Worm (Caenorhabditis elegans) whole organism, L1 larva: ENCODE results near the gene cdgs-1.
A peak's percentile ranks its signal among the peaks of the same experiment; 100 is the strongest.

ENCODE experiments used
- alr-1 ChIP-seq: fragments of 200-800 bp; sonication (Bioruptor generic); optimal IDR thresholded peaks from 2 replicates; lab custom pipeline; 2018; ENCODE audit warnings: borderline replicate concordance, mild to moderate bottlenecking, missing genetic modification characterization, missing compliant biosample characterization
- blmp-1 ChIP-seq: fragments of 150-350 bp; optimal IDR thresholded peaks from 2 replicates; lab custom pipeline; 2014; ENCODE audit warnings: missing biosample characterization, missing genetic modification characterization
- ceh-63 ChIP-seq: fragments of 200-800 bp; sonication (Bioruptor generic); optimal IDR thresholded peaks from 2 replicates; lab custom pipeline; 2018; ENCODE audit warnings: mild to moderate bottlenecking, missing genetic modification characterization, missing compliant biosample characterization
- ceh-88 ChIP-seq: fragments of 200-800 bp; sonication (Bioruptor generic); IDR thresholded peaks from 2 replicates; pipeline ENCODE4 v1.3.6; 2022; ENCODE audit warnings: missing genetic modification characterization, missing compliant biosample characterization
- efl-1 ChIP-seq, 4 experiments: fragments of 150-350 bp; optimal IDR thresholded peaks in 3 of 4; peaks in 1 of 4; 1 replicate in 1 of 4; 2 replicates in 3 of 4; lab custom pipeline; 2014; ENCODE audit warnings: missing biosample characterization in 2 of 4, missing genetic modification characterization in 2 of 4, missing genetic modification reagents in 2 of 4
- egl-27 ChIP-seq, 2 experiments: fragments of 150-350 bp in 1 of 2; sonication (generic microtip); optimal IDR thresholded peaks; 3 replicates each; lab custom pipeline; 2017 to 2018; ENCODE audit warnings: missing biosample characterization in 2 of 2, missing genetic modification characterization in 2 of 2, missing genetic modification reagents in 2 of 2
- elt-2 ChIP-seq: sonication (generic microtip); optimal IDR thresholded peaks from 2 replicates; lab custom pipeline; 2016; ENCODE audit warnings: missing genetic modification characterization, mild to moderate bottlenecking, inconsistent platforms, missing compliant biosample characterization, missing genetic modification reagents
- elt-3 ChIP-seq, 6 experiments: fragments of 150-350 bp in 1 of 6; sonication (generic microtip); optimal IDR thresholded peaks; 2 replicates each; lab custom pipeline; 2017 to 2018; ENCODE audit warnings: missing biosample characterization in 6 of 6, missing genetic modification characterization in 6 of 6, inconsistent platforms in 1 of 6
- fkh-8 ChIP-seq: sonication (generic microtip); optimal IDR thresholded peaks from 2 replicates; lab custom pipeline; 2016; ENCODE audit warnings: mild to moderate bottlenecking, missing genetic modification characterization, missing compliant biosample characterization
- hpl-2 ChIP-seq: fragments of 150-350 bp; optimal IDR thresholded peaks from 2 replicates; lab custom pipeline; 2014; ENCODE audit warnings: missing biosample characterization, missing genetic modification reagents, missing genetic modification characterization
- irx-1 ChIP-seq: sonication (generic microtip); optimal IDR thresholded peaks from 2 replicates; lab custom pipeline; 2016; ENCODE audit warnings: missing genetic modification characterization, missing compliant biosample characterization
- lin-13 ChIP-seq: fragments of 150-350 bp; optimal IDR thresholded peaks from 2 replicates; lab custom pipeline; 2014; ENCODE audit warnings: missing biosample characterization, missing genetic modification reagents, missing genetic modification characterization
- lin-14 ChIP-seq: fragments of 200-800 bp; sonication (Bioruptor generic); optimal IDR thresholded peaks from 2 replicates; lab custom pipeline; 2018; ENCODE audit warnings: mild to moderate bottlenecking, missing genetic modification characterization, moderate library complexity, missing compliant biosample characterization
- lin-39 ChIP-seq: fragments of 150-350 bp; optimal IDR thresholded peaks from 2 replicates; lab custom pipeline; 2014; ENCODE audit warnings: missing biosample characterization, missing genetic modification reagents, missing genetic modification characterization
- lir-3 ChIP-seq: sonication (generic microtip); optimal IDR thresholded peaks from 2 replicates; lab custom pipeline; 2016; ENCODE audit warnings: mild to moderate bottlenecking, missing genetic modification characterization, moderate library complexity, missing compliant biosample characterization; ENCODE audit not compliant: poor library complexity
- mab-9 ChIP-seq: fragments of 200-800 bp; sonication (Bioruptor generic); IDR thresholded peaks from 2 replicates; pipeline ENCODE4 v1.3.6; 2022; ENCODE audit warnings: missing genetic modification reagents, missing genetic modification characterization, missing compliant biosample characterization
- mdl-1 ChIP-seq, 2 experiments: fragments of 150-350 bp; optimal IDR thresholded peaks; 2 replicates each; lab custom pipeline; 2014 to 2017; ENCODE audit warnings: missing biosample characterization in 2 of 2, missing genetic modification characterization in 2 of 2, inconsistent platforms in 1 of 2
- mep-1 ChIP-seq: fragments of 150-350 bp; optimal IDR thresholded peaks from 2 replicates; lab custom pipeline; 2014; ENCODE audit warnings: missing biosample characterization, missing genetic modification characterization
- nhr-11 ChIP-seq: fragments of 150-350 bp; optimal IDR thresholded peaks from 2 replicates; lab custom pipeline; 2014; ENCODE audit warnings: missing biosample characterization, missing genetic modification characterization
- nhr-19 ChIP-seq: fragments of 200-800 bp; sonication (Bioruptor generic); conservative IDR thresholded peaks from 2 replicates; pipeline ENCODE4 v1.3.6; 2022; ENCODE audit warnings: missing genetic modification characterization, missing compliant biosample characterization
- nhr-20 ChIP-seq: sonication (generic microtip); optimal IDR thresholded peaks from 2 replicates; lab custom pipeline; 2016; ENCODE audit warnings: mild to moderate bottlenecking, missing genetic modification characterization, missing compliant biosample characterization
- nhr-237 ChIP-seq: fragments of 150-350 bp; optimal IDR thresholded peaks from 2 replicates; lab custom pipeline; 2014; ENCODE audit warnings: missing biosample characterization, missing genetic modification characterization
- nhr-76 ChIP-seq: sonication (generic microtip); optimal IDR thresholded peaks from 2 replicates; lab custom pipeline; 2017; ENCODE audit warnings: missing biosample characterization, missing genetic modification characterization
- nhr-77 ChIP-seq: fragments of 150-350 bp; optimal IDR thresholded peaks from 2 replicates; lab custom pipeline; 2014; ENCODE audit warnings: missing biosample characterization, missing genetic modification characterization
- nhr-85 ChIP-seq: sonication (generic microtip); peaks from one replicate; lab custom pipeline; 2016; ENCODE audit warnings: missing genetic modification characterization, inconsistent platforms, missing compliant biosample characterization
- pag-3 ChIP-seq: sonication (generic microtip); optimal IDR thresholded peaks from 2 replicates; lab custom pipeline; 2017; ENCODE audit warnings: missing genetic modification characterization, mild to moderate bottlenecking, missing compliant biosample characterization, antibody characterized with exemption, borderline replicate concordance; ENCODE audit not compliant: insufficient read depth
- pax-3 ChIP-seq: fragments of 200-800 bp; sonication (Bioruptor generic); optimal IDR thresholded peaks from 2 replicates; lab custom pipeline; 2018; ENCODE audit warnings: mild to moderate bottlenecking, missing genetic modification characterization, moderate library complexity, missing compliant biosample characterization
- pqm-1 ChIP-seq: sonication (generic microtip); optimal IDR thresholded peaks from 3 replicates; lab custom pipeline; 2017; ENCODE audit warnings: missing biosample characterization, missing genetic modification characterization
- rnt-1 ChIP-seq: sonication (generic microtip); optimal IDR thresholded peaks from 2 replicates; lab custom pipeline; 2016; ENCODE audit warnings: mild to moderate bottlenecking, missing genetic modification characterization, moderate library complexity, missing compliant biosample characterization
- skn-1 ChIP-seq: fragments of 150-350 bp; optimal IDR thresholded peaks from 2 replicates; lab custom pipeline; 2014; ENCODE audit warnings: missing biosample characterization, missing genetic modification characterization
- sox-4 ChIP-seq: sonication (generic microtip); optimal IDR thresholded peaks from 2 replicates; lab custom pipeline; 2016; ENCODE audit warnings: missing genetic modification characterization, missing compliant biosample characterization
- sup-37 ChIP-seq: fragments of 200-800 bp; sonication (Bioruptor generic); optimal IDR thresholded peaks from 2 replicates; lab custom pipeline; 2018; ENCODE audit warnings: mild to moderate bottlenecking, missing genetic modification characterization, missing compliant biosample characterization
- tlp-1 ChIP-seq: fragments of 150-350 bp; optimal IDR thresholded peaks from 2 replicates; lab custom pipeline; 2014; ENCODE audit warnings: missing biosample characterization, missing genetic modification characterization
- unc-130 ChIP-seq: fragments of 150-350 bp; optimal IDR thresholded peaks from 2 replicates; lab custom pipeline; 2017; ENCODE audit warnings: missing biosample characterization, missing genetic modification characterization, inconsistent platforms
- unc-30 ChIP-seq: sonication (generic microtip); optimal IDR thresholded peaks from 2 replicates; lab custom pipeline; 2017; ENCODE audit warnings: missing biosample characterization, missing genetic modification characterization
- unc-62 ChIP-seq: fragments of 150-350 bp; optimal IDR thresholded peaks from 2 replicates; lab custom pipeline; 2014; ENCODE audit warnings: missing biosample characterization, missing genetic modification reagents, missing genetic modification characterization
- unc-86 ChIP-seq: sonication (generic microtip); optimal IDR thresholded peaks from 2 replicates; lab custom pipeline; 2016; ENCODE audit warnings: missing genetic modification characterization, missing compliant biosample characterization
- unc-98 ChIP-seq: fragments of 200-800 bp; sonication (Bioruptor generic); IDR thresholded peaks from 2 replicates; pipeline ENCODE4 v1.3.6; 2022; ENCODE audit warnings: missing genetic modification characterization, missing compliant biosample characterization
- ztf-11 ChIP-seq, 2 experiments: sonication (generic microtip); optimal IDR thresholded peaks; 2 replicates each; lab custom pipeline; 2016 to 2017; ENCODE audit warnings: missing genetic modification characterization in 2 of 2, missing biosample characterization in 1 of 2, missing compliant biosample characterization in 1 of 2

cdgs-1 gene

ce11 chrIV:7785506-7786065 lies 29.9 kb downstream of the cdgs-1 start, which contains the start of gene tag-322 (continued):
- TF ChIP-seq mdl-1 (tag; optimal IDR thresholded peaks at IDR 0.05; lab: Kevin White, UChicago), result peak in 1 of 2 experiments; percentile 32
- no peak for TF ChIP-seq nhr-237 (tag; lab: Kevin White, UChicago)
- TF ChIP-seq hpl-2 (GFP tag; lab: Kevin White, UChicago), result no peak
- peak; percentile 31 for TF ChIP-seq nhr-77 (tag; lab: Kevin White, UChicago)
- TF ChIP-seq pag-3, result no peak
- TF ChIP-seq pqm-1 (tag; lab: Kevin White, UChicago), result no peak
- TF ChIP-seq nhr-85 (tag; lab: Kevin White, UChicago), result peak; percentile 83
- TF ChIP-seq unc-98 (GFP tag; lab: Robert Waterston, UW), result no peak
- TF ChIP-seq egl-27 (tag; optimal IDR thresholded peaks at IDR 0.05; lab: Kevin White, UChicago), result no peak
- peak; percentile 16 for TF ChIP-seq fkh-8 (tag; lab: Kevin White, UChicago)
- TF ChIP-seq mep-1, result peak; percentile 85
- peak; percentile 13 for TF ChIP-seq sox-4
- peak; percentile 51 for TF ChIP-seq unc-86 (tag; lab: Kevin White, UChicago)
- no peak for TF ChIP-seq tlp-1 (tag; lab: Kevin White, UChicago)
- peak; percentile 76 for TF ChIP-seq nhr-20 (tag; lab: Kevin White, UChicago)
- TF ChIP-seq lin-13 (GFP tag; lab: Kevin White, UChicago), result no peak
- no peak for TF ChIP-seq pax-3
- no peak for TF ChIP-seq sup-37 (GFP tag; lab: Kevin White, UChicago)
- TF ChIP-seq lin-14 (GFP tag; lab: Kevin White, UChicago), result peak; percentile 75
- no peak for TF ChIP-seq unc-62
- no peak for TF ChIP-seq elt-2
- no peak for TF ChIP-seq mab-9 (GFP tag; lab: Robert Waterston, UW)
- no peak for TF ChIP-seq unc-30 (tag; lab: Kevin White, UChicago)
- TF ChIP-seq unc-130, result peak; percentile 20
- TF ChIP-seq efl-1 (optimal IDR thresholded peaks at IDR 0.05; lab: Kevin White, UChicago), result peak; percentile 72 to 77
- peak; percentile 69 to 96 for TF ChIP-seq efl-1 (GFP tag; optimal IDR thresholded peaks at IDR 0.05 in 1 of 2; lab: Kevin White, UChicago)
- peak; percentile 50 for TF ChIP-seq lir-3 (tag; lab: Kevin White, UChicago)
- no peak for TF ChIP-seq nhr-76 (tag; lab: Kevin White, UChicago)
- TF ChIP-seq elt-3 (tag; optimal IDR thresholded peaks at IDR 0.05; lab: Kevin White, UChicago), result no peak
- TF ChIP-seq alr-1 (tag; lab: Kevin White, UChicago), result no peak
- peak; percentile 68 for TF ChIP-seq skn-1 (tag; lab: Kevin White, UChicago)
- no peak for TF ChIP-seq ceh-63 (GFP tag; lab: Kevin White, UChicago)
- TF ChIP-seq lin-39 (tag; lab: Kevin White, UChicago), result no peak
- TF ChIP-seq rnt-1 (tag; lab: Kevin White, UChicago), result peak; percentile 73
- peak; percentile 51 for TF ChIP-seq blmp-1 (tag; lab: Kevin White, UChicago)
- TF ChIP-seq nhr-11, result peak; percentile 27
- no peak for TF ChIP-seq ceh-88 (GFP tag; lab: Robert Waterston, UW)
- no peak for TF ChIP-seq irx-1 (tag; lab: Kevin White, UChicago)
- peak; percentile 62 for TF ChIP-seq nhr-19 (GFP tag; lab: Robert Waterston, UW)
- peak in 1 of 2 experiments; percentile 30 for TF ChIP-seq ztf-11 (tag; optimal IDR thresholded peaks at IDR 0.05; lab: Kevin White, UChicago)

DNA sequence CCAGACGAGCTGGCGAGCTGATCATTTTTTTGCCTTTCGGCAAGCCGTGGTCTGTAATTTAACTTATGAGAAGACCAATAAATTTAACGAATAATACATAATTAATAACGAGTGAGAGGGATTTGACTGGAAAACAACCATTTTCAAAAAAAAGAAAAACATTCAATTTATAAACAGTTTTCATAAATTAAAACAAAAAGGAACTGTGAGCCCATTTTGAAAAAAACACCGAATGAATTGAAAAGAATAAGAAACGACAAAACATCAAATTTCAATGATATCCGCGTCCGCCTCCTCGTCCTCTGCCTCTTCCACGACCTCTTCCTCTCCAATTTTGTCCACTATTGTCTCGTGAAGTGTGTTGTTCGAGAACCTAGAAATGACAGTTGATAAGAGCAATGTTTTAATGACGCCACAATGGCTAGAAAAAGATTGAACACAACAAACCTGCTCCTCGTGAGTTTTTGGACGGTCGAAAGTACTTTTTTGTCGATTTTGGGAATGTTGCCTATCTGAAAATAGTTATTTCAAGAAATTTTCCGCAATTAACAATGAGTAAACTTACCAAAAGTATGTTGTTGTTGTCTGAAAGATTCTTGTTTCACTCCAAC lies 31.6 kb downstream of the cdgs-1 start, which contains the start of gene tag-321:
TSS of gene tag-321 (minus strand) at position 51 of the 611 bp plus-strand sequence.
- no peak for TF ChIP-seq hpl-2 (GFP tag; lab: Kevin White, UChicago)
